Fruit fly (Drosophila melanogaster) whole organism, embryonic: ENCODE results near the gene CG15152.

Source experiments
- Atf6 ChIP-seq: fragments of 200-800 bp; sonication (Bioruptor generic); IDR thresholded peaks from 2 replicates; pipeline ENCODE4 v1.3.6; 2022; ENCODE audit warnings: missing biosample characterization, missing genetic modification characterization
- B-H2 ChIP-seq: fragments of 200-800 bp; sonication (Bioruptor generic); optimal IDR thresholded peaks from 2 replicates; lab custom pipeline; 2018; ENCODE audit warnings: missing biosample characterization, mild to moderate bottlenecking, missing genetic modification characterization
- BtbVII ChIP-seq: fragments of 200-800 bp; sonication (Bioruptor generic); optimal IDR thresholded peaks from 3 replicates; lab custom pipeline; 2017; ENCODE audit warnings: missing biosample characterization, mild to moderate bottlenecking, missing genetic modification characterization
- CG10543 ChIP-seq: fragments of 200-800 bp; sonication (Bioruptor generic); optimal IDR thresholded peaks from 3 replicates; lab custom pipeline; 2017; ENCODE audit warnings: missing biosample characterization, mild to moderate bottlenecking, missing genetic modification characterization, moderate library complexity
- CG11456 ChIP-seq: fragments of 200-800 bp; sonication (Bioruptor generic); IDR thresholded peaks from 3 replicates; pipeline ENCODE4 v1.3.6; 2022; ENCODE audit warnings: missing biosample characterization, missing genetic modification characterization
- CG1233 ChIP-seq: fragments of 200-800 bp; sonication (Bioruptor generic); optimal IDR thresholded peaks from 4 replicates; lab custom pipeline; 2018; ENCODE audit warnings: missing biosample characterization, mild to moderate bottlenecking, missing genetic modification characterization
- CG12769 ChIP-seq: fragments of 200-800 bp; sonication (Bioruptor generic); optimal IDR thresholded peaks from 2 replicates; lab custom pipeline; 2019; ENCODE audit warnings: missing biosample characterization, mild to moderate bottlenecking, missing genetic modification characterization, moderate library complexity
- CG14441 ChIP-seq: fragments of 200-800 bp; sonication (Bioruptor generic); IDR thresholded peaks from 2 replicates; pipeline ENCODE4 v1.3.6; 2022; ENCODE audit warnings: missing biosample characterization, missing genetic modification characterization
- CG17829 ChIP-seq: fragments of 200-800 bp; optimal IDR thresholded peaks from 2 replicates; lab custom pipeline; 2019; ENCODE audit warnings: missing biosample characterization, mild to moderate bottlenecking, missing genetic modification characterization, moderate library complexity
- CG1832 ChIP-seq: fragments of 200-800 bp; sonication (Bioruptor generic); optimal IDR thresholded peaks from 2 replicates; lab custom pipeline; 2017; ENCODE audit warnings: missing biosample characterization, mild to moderate bottlenecking, missing genetic modification characterization, inconsistent platforms
- CG2678 ChIP-seq: fragments of 200-800 bp; sonication (Bioruptor generic); optimal IDR thresholded peaks from 3 replicates; lab custom pipeline; 2019; ENCODE audit warnings: missing biosample characterization, mild to moderate bottlenecking, missing genetic modification characterization, moderate library complexity
- CG32532 ChIP-seq: fragments of 200-800 bp; sonication (Bioruptor generic); IDR thresholded peaks from 2 replicates; pipeline ENCODE4 v1.3.6; 2022; ENCODE audit warnings: missing biosample characterization, missing genetic modification characterization
- CG34376 ChIP-seq: fragments of 200-800 bp; sonication (Bioruptor generic); optimal IDR thresholded peaks from 2 replicates; lab custom pipeline; 2018; ENCODE audit warnings: missing biosample characterization, mild to moderate bottlenecking, missing genetic modification characterization
- CG7357 ChIP-seq: fragments of 200-800 bp; sonication (Bioruptor generic); IDR thresholded peaks from 3 replicates; pipeline ENCODE4 v1.3.6; 2022; ENCODE audit warnings: missing biosample characterization, missing genetic modification characterization
- CG7372 ChIP-seq: fragments of 200-800 bp; sonication (Bioruptor generic); IDR thresholded peaks from 2 replicates; pipeline ENCODE4 v1.3.6; 2022; ENCODE audit warnings: missing biosample characterization, missing genetic modification characterization
- CG7987 ChIP-seq: fragments of 200-800 bp; sonication (Bioruptor generic); optimal IDR thresholded peaks from 2 replicates; lab custom pipeline; 2018; ENCODE audit warnings: missing biosample characterization, mild to moderate bottlenecking, missing genetic modification characterization, moderate library complexity
- CTCF ChIP-seq: fragments of 200-800 bp; sonication (Bioruptor generic); optimal IDR thresholded peaks from 2 replicates; lab custom pipeline; 2017; ENCODE audit warnings: missing biosample characterization, mild to moderate bottlenecking, missing genetic modification characterization, moderate library complexity
- D19A ChIP-seq: fragments of 200-800 bp; optimal IDR thresholded peaks from 3 replicates; lab custom pipeline; 2019; ENCODE audit warnings: missing biosample characterization, mild to moderate bottlenecking, missing genetic modification characterization, moderate library complexity
- Deaf1 ChIP-seq: fragments of 200-800 bp; optimal IDR thresholded peaks from 3 replicates; lab custom pipeline; 2019; ENCODE audit warnings: missing biosample characterization, mild to moderate bottlenecking, missing genetic modification characterization, moderate library complexity
- Dfd ChIP-seq, 2 experiments: fragments of >200 bp; optimal IDR thresholded peaks; 2 replicates each; lab custom pipeline; 2017; ENCODE audit warnings: missing biosample characterization in 2 of 2, missing genetic modification characterization in 2 of 2
- Ets65A ChIP-seq: fragments of 200-800 bp; sonication (Bioruptor generic); peaks from one replicate; lab custom pipeline; 2016; ENCODE audit warnings: missing biosample characterization, missing genetic modification characterization
- GATAe ChIP-seq: fragments of 200-800 bp; sonication (Bioruptor generic); conservative IDR thresholded peaks from 2 replicates; pipeline ENCODE4 v1.3.6; 2022; ENCODE audit warnings: missing biosample characterization, missing genetic modification characterization
- Hey ChIP-seq: fragments of 200-800 bp; sonication (Bioruptor generic); optimal IDR thresholded peaks from 3 replicates; lab custom pipeline; 2018; ENCODE audit warnings: missing biosample characterization, mild to moderate bottlenecking, missing genetic modification characterization
- HmgZ ChIP-seq: fragments of 200-800 bp; sonication (Bioruptor generic); optimal IDR thresholded peaks from 2 replicates; lab custom pipeline; 2018; ENCODE audit warnings: missing biosample characterization, mild to moderate bottlenecking, missing genetic modification characterization
- Med ChIP-seq: fragments of 200-800 bp; sonication (Bioruptor generic); peaks from one replicate; lab custom pipeline; 2016; ENCODE audit warnings: missing biosample characterization, missing genetic modification characterization, mild to moderate bottlenecking, inconsistent platforms, moderate library complexity
- Sox102F ChIP-seq: fragments of 200-800 bp; sonication (Bioruptor generic); optimal IDR thresholded peaks from 2 replicates; lab custom pipeline; 2018; ENCODE audit warnings: missing biosample characterization, mild to moderate bottlenecking, missing genetic modification characterization, moderate library complexity
- Stat92E ChIP-seq, 3 experiments: fragments of >200 bp in 2 of 3; fragments of 200-800 bp in 1 of 3; sonication (Bioruptor generic) in 1 of 3; optimal IDR thresholded peaks; 2 replicates each; lab custom pipeline; 2017 to 2019; ENCODE audit warnings: missing biosample characterization in 3 of 3, missing genetic modification characterization in 3 of 3, mild to moderate bottlenecking in 1 of 3, moderate library complexity in 1 of 3
- bsh ChIP-seq, 2 experiments: fragments of 200-800 bp; sonication (Bioruptor generic); optimal IDR thresholded peaks; 2 replicates each; lab custom pipeline; 2017 to 2018; ENCODE audit warnings: mild to moderate bottlenecking in 2 of 2, missing biosample characterization in 2 of 2, missing genetic modification characterization in 2 of 2, moderate library complexity in 1 of 2
- caup ChIP-seq: fragments of 200-800 bp; sonication (Bioruptor generic); optimal IDR thresholded peaks from 3 replicates; lab custom pipeline; 2017; ENCODE audit warnings: missing biosample characterization, mild to moderate bottlenecking, missing genetic modification characterization, moderate library complexity; ENCODE audit not compliant: severe bottlenecking
- chinmo ChIP-seq: fragments of 200-800 bp; sonication (Bioruptor generic); IDR thresholded peaks from 4 replicates; pipeline ENCODE4 v1.3.6; 2022; ENCODE audit warnings: missing biosample characterization, missing genetic modification characterization; ENCODE audit not compliant: partially characterized antibody
- cwo ChIP-seq: fragments of 200-800 bp; sonication (Bioruptor generic); optimal IDR thresholded peaks from 3 replicates; lab custom pipeline; 2017; ENCODE audit warnings: missing biosample characterization, missing genetic modification characterization, mild to moderate bottlenecking, moderate library complexity, missing genetic modification reagents
- dysf ChIP-seq: fragments of 200-800 bp; sonication (Bioruptor generic); IDR thresholded peaks from 3 replicates; pipeline ENCODE4 v1.3.6; 2022; ENCODE audit warnings: missing biosample characterization, missing genetic modification characterization
- en ChIP-seq: fragments of 200-800 bp; sonication (Bioruptor generic); optimal IDR thresholded peaks from 2 replicates; lab custom pipeline; 2016; ENCODE audit warnings: missing biosample characterization, missing genetic modification characterization
- exex ChIP-seq: fragments of 200-800 bp; sonication (Bioruptor generic); optimal IDR thresholded peaks from 4 replicates; lab custom pipeline; 2018; ENCODE audit warnings: missing biosample characterization, mild to moderate bottlenecking, missing genetic modification characterization, moderate library complexity
- fd96Cb ChIP-seq: fragments of 200-800 bp; sonication (Bioruptor generic); optimal IDR thresholded peaks from 2 replicates; lab custom pipeline; 2018; ENCODE audit warnings: missing biosample characterization, mild to moderate bottlenecking, missing genetic modification characterization, moderate library complexity
- fu2 ChIP-seq: fragments of 200-800 bp; sonication (Bioruptor generic); optimal IDR thresholded peaks from 2 replicates; lab custom pipeline; 2016; ENCODE audit warnings: missing biosample characterization, missing genetic modification characterization
- grn ChIP-seq: fragments of 200-800 bp; sonication (Bioruptor generic); optimal IDR thresholded peaks from 3 replicates; lab custom pipeline; 2017; ENCODE audit warnings: missing biosample characterization, missing genetic modification characterization
- her ChIP-seq: fragments of 200-800 bp; sonication (Bioruptor generic); optimal IDR thresholded peaks from 2 replicates; lab custom pipeline; 2016; ENCODE audit warnings: missing biosample characterization, missing genetic modification characterization
- lab ChIP-seq: fragments of 200-800 bp; sonication (Bioruptor generic); optimal IDR thresholded peaks from 3 replicates; lab custom pipeline; 2017; ENCODE audit warnings: missing biosample characterization, missing genetic modification characterization, mild to moderate bottlenecking, moderate library complexity, missing genetic modification reagents
- lbe ChIP-seq: fragments of 200-800 bp; sonication (Bioruptor generic); optimal IDR thresholded peaks from 2 replicates; lab custom pipeline; 2016; ENCODE audit warnings: missing biosample characterization, mild to moderate bottlenecking, missing genetic modification characterization
- mirr ChIP-seq: fragments of 200-800 bp; sonication (Bioruptor generic); optimal IDR thresholded peaks from 3 replicates; lab custom pipeline; 2018; ENCODE audit warnings: missing biosample characterization, mild to moderate bottlenecking, missing genetic modification characterization
- nerfin-2 ChIP-seq: fragments of 200-800 bp; sonication (Bioruptor generic); IDR thresholded peaks from 2 replicates; pipeline ENCODE4 v1.3.6; 2022; ENCODE audit warnings: missing biosample characterization, missing genetic modification characterization; ENCODE audit not compliant: partially characterized antibody
- nom ChIP-seq: fragments of 200-800 bp; sonication (Bioruptor generic); optimal IDR thresholded peaks from 2 replicates; lab custom pipeline; 2017; ENCODE audit warnings: missing biosample characterization, missing genetic modification characterization, mild to moderate bottlenecking, moderate library complexity, missing genetic modification reagents
- pnt ChIP-seq: fragments of 200-800 bp; sonication (Bioruptor generic); optimal IDR thresholded peaks from 3 replicates; lab custom pipeline; 2016; ENCODE audit warnings: missing biosample characterization, missing genetic modification characterization
- sens ChIP-seq: fragments of 200-800 bp; sonication (Bioruptor generic); peaks from one replicate; lab custom pipeline; 2016; ENCODE audit warnings: missing biosample characterization, missing genetic modification characterization
- vfl ChIP-seq: fragments of 200-800 bp; sonication (Bioruptor generic); optimal IDR thresholded peaks from 2 replicates; lab custom pipeline; 2016; ENCODE audit warnings: missing biosample characterization, missing genetic modification characterization
- vvl ChIP-seq: fragments of 200-800 bp; sonication (Bioruptor generic); IDR thresholded peaks from 2 replicates; pipeline ENCODE4 v1.3.6; 2022; ENCODE audit warnings: missing biosample characterization, missing genetic modification characterization
- wek ChIP-seq: fragments of 200-800 bp; sonication (Bioruptor generic); optimal IDR thresholded peaks from 3 replicates; lab custom pipeline; 2018; ENCODE audit warnings: missing biosample characterization, mild to moderate bottlenecking, missing genetic modification characterization, moderate library complexity

The CG15152 gene

dm6 chr2L:18146618-18147099 is 32.3 kb downstream of the CG15152 start:
- no peak for TF ChIP-seq Sox102F (GFP tag; lab: Kevin White, UChicago)
- no peak for TF ChIP-seq CG7357 (GFP tag; lab: Robert Waterston, UW)
- TF ChIP-seq CTCF (GFP tag; lab: Kevin White, UChicago): no peak
- TF ChIP-seq CG7372: peak; percentile 59; the same call in 1 of the 2 replicates
- TF ChIP-seq nom (GFP tag; lab: Kevin White, UChicago): peak; percentile 35
- 0 out of 2 replicates have a peak, but pooled peaks have one; percentile 12 for TF ChIP-seq CG14441 (GFP tag; lab: Robert Waterston, UW)
- no peak for TF ChIP-seq fd96Cb (tag; lab: Kevin White, UChicago)
- TF ChIP-seq lbe (GFP tag; lab: Kevin White, UChicago): peak; percentile 35
- TF ChIP-seq CG1832: no peak
- TF ChIP-seq dysf (GFP tag; lab: Robert Waterston, UW): 0 out of 3 replicates have a peak, but pooled peaks have one; percentile 11
- no peak for TF ChIP-seq nerfin-2 (GFP tag; lab: Robert Waterston, UW)
- no peak for TF ChIP-seq Atf6 (GFP tag; lab: Robert Waterston, UW)
- TF ChIP-seq pnt (GFP tag; lab: Kevin White, UChicago): no peak
- peak; percentile 27 for TF ChIP-seq Ets65A (GFP tag; lab: Kevin White, UChicago)
- no peak for TF ChIP-seq CG17829 (tag; lab: Kevin White, UChicago)
- peak in 1 of 2 experiments; percentile 60 for TF ChIP-seq bsh (GFP tag; optimal IDR thresholded peaks at IDR 0.05; lab: Kevin White, UChicago)
- TF ChIP-seq vfl (GFP tag; lab: Kevin White, UChicago): peak; percentile 15
- peak; percentile 15; the same call in 1 of the 2 replicates for TF ChIP-seq vvl
- peak; percentile 1 for TF ChIP-seq CG2678 (tag; lab: Kevin White, UChicago)
- TF ChIP-seq Med (GFP tag; lab: Kevin White, UChicago): peak; percentile 59
- TF ChIP-seq en (GFP tag; lab: Kevin White, UChicago): no peak
- TF ChIP-seq sens (GFP tag; lab: Kevin White, UChicago): peak; percentile 57
- no peak for TF ChIP-seq her (GFP tag; lab: Kevin White, UChicago)
- peak; percentile 65 for TF ChIP-seq D19A (tag; lab: Kevin White, UChicago)

DNA sequence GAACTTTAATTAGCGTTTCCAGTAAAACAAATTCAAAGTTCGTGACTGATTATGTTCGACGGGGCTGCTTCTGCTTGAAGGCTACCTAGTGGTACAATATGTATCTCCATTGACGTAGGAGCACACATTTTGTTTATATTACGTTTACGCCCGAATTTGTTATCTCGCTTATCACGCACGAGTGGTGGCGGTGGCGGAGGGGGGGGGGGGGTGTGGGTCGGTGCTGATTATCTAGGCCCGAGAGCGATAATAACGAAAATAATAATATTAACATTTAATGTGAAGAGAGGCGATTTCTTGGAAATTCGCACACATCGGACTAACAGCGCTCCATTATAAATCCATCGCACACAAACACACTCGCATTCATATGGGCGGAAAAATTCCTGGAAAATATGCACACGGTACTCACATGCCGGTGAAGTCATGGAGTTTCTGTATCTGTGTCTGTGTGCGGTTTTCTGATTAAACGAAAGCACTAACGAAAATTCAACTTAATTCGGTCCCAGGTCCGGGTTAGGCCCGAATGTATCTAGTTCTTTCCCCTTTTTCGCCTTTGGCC is 33.2 kb downstream of the CG15152 start:
- peak; percentile 43 for TF ChIP-seq caup (GFP tag; lab: Kevin White, UChicago)
- peak; percentile 37 for TF ChIP-seq lab (GFP tag; lab: Kevin White, UChicago)
- peak; percentile 41 for TF ChIP-seq CG12769 (tag; lab: Kevin White, UChicago)
- TF ChIP-seq Deaf1 (tag; lab: Kevin White, UChicago): peak; percentile 31
- TF ChIP-seq Hey (tag; lab: Kevin White, UChicago): peak; percentile 56
- TF ChIP-seq Dfd (GFP tag; optimal IDR thresholded peaks at IDR 0.05; lab: Kevin White, UChicago): no peak
- TF ChIP-seq CG2678 (tag; lab: Kevin White, UChicago): no peak
- TF ChIP-seq fu2 (GFP tag; lab: Kevin White, UChicago): no peak
- TF ChIP-seq CG1233 (GFP tag; lab: Kevin White, UChicago): peak; percentile 12
- TF ChIP-seq CG14441 (GFP tag; lab: Robert Waterston, UW): 0 out of 2 replicates have a peak, but pooled peaks have one; percentile 23
- TF ChIP-seq B-H2: peak; percentile 13
- TF ChIP-seq CG11456: no peak
- TF ChIP-seq CG34376: peak; percentile 89
- peak; percentile 64 for TF ChIP-seq CG10543 (GFP tag; lab: Kevin White, UChicago)
- TF ChIP-seq GATAe: peak; percentile 95
- TF ChIP-seq chinmo: 0 out of 4 replicates have a peak, but pooled peaks have one; percentile 17
- peak; percentile 97 for TF ChIP-seq grn (GFP tag; lab: Kevin White, UChicago)
- peak; percentile 9 for TF ChIP-seq BtbVII (GFP tag; lab: Kevin White, UChicago)
- TF ChIP-seq CG32532 (GFP tag; lab: Robert Waterston, UW): no peak
- TF ChIP-seq HmgZ (tag; lab: Kevin White, UChicago): peak; percentile 61
- peak; percentile 35 for TF ChIP-seq CG7987
- peak; percentile 96 for TF ChIP-seq mirr (GFP tag; lab: Kevin White, UChicago)
- TF ChIP-seq exex (tag; lab: Kevin White, UChicago): peak; percentile 95
- TF ChIP-seq cwo (GFP tag; lab: Kevin White, UChicago): peak; percentile 88
- peak in 1 of 3 experiments; percentile 72 for TF ChIP-seq Stat92E (GFP tag; optimal IDR thresholded peaks at IDR 0.05; lab: Kevin White, UChicago)
- peak; percentile 21 for TF ChIP-seq wek
- TF ChIP-seq Med (GFP tag; lab: Kevin White, UChicago): peak; percentile 37
